Worm (Caenorhabditis elegans): Measurements from ENCODE around the gene vab-3.

DNA sequence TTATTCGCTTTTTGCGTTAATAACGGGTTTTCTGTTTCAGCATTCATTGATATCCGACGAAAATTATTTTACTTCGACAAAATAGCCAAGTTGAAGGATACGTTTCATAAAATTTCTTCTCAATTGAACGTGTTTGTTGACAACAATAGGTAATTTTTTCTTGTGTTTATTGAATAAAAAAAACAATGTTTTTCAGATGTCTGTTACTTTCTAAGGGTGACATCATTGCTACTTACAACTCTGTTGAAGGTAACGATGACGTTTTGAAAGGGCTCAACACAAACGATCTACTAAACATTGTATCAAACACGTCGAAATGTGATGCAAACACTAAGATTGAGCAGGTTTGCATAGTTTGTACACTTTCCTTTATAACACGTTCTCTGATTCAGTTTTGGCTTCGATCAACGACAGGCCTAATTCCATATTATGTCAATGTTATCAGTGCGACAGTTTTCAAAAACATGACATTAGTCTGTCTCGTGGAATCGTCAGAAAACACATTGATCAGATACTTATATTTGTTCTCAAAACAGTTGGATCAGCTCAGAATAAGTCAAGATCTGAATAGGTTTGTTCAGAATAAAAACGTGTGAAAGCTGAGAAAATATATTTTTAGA lies 35.0 kb downstream of the vab-3 start:
- TF ChIP-seq let-526 (GFP tag; IDR thresholded peaks at IDR 0.05) (no peak), pha-4 (tag; optimal IDR thresholded peaks at IDR 0.05) (no peak)

Data from whole organism, young adult.